Worm (Caenorhabditis elegans): Measurements from ENCODE around the gene nphp-2.

The nphp-2 gene

ce11 chrV:1928473-1928872 is 32.9 kb downstream of the nphp-2 start:
- TF ChIP-seq F57C9.4 (tag; optimal IDR thresholded peaks at IDR 0.05) (no peak), pha-4 (tag; optimal IDR thresholded peaks at IDR 0.05) (no peak), mel-28 (tag; optimal IDR thresholded peaks at IDR 0.05; ENCODE audit: borderline replicate concordance) (no peak), lag-1 (GFP tag; IDR thresholded peaks at IDR 0.05) (no peak), nfya-1 (tag; optimal IDR thresholded peaks at IDR 0.05; ENCODE audit: borderline replicate concordance, insufficient read depth) (no peak), dpff-1 (tag; optimal IDR thresholded peaks at IDR 0.05) (no peak), ceh-79 (tag; optimal IDR thresholded peaks at IDR 0.05) (no peak), hlh-12 (tag; optimal IDR thresholded peaks at IDR 0.05) (no peak), lsl-1 (GFP tag; optimal IDR thresholded peaks at IDR 0.05) (no peak), B0261.1 (tag; optimal IDR thresholded peaks at IDR 0.05) (no peak), lin-40 (tag; optimal IDR thresholded peaks at IDR 0.05) (no peak), sea-2 (GFP tag; IDR thresholded peaks at IDR 0.05) (no peak), let-526 (GFP tag; IDR thresholded peaks at IDR 0.05) (no peak)

- no peak for TF ChIP-seq ZK185.1 (tag; optimal IDR thresholded peaks at IDR 0.05; ENCODE audit: poor library complexity, severe bottlenecking)
- TF ChIP-seq ceh-58 (GFP tag; IDR thresholded peaks at IDR 0.05): no peak
- TF ChIP-seq F10E7.11 (tag; optimal IDR thresholded peaks at IDR 0.05): no peak
- no peak for TF ChIP-seq cebp-1 (GFP tag; IDR thresholded peaks at IDR 0.05)
- no peak for TF ChIP-seq cebp-1 (tag; optimal IDR thresholded peaks at IDR 0.05)
- TF ChIP-seq nfya-2 (GFP tag; IDR thresholded peaks at IDR 0.05): no peak
- no peak for TF ChIP-seq nfya-1 (tag; optimal IDR thresholded peaks at IDR 0.05; ENCODE audit: borderline replicate concordance, insufficient read depth)
- TF ChIP-seq cebp-2 (GFP tag; IDR thresholded peaks at IDR 0.05): no peak
- TF ChIP-seq let-607 (tag; optimal IDR thresholded peaks at IDR 0.05): no peak
- TF ChIP-seq Y79H2A.3 (GFP tag; conservative IDR thresholded peaks at IDR 0.05): no peak
- TF ChIP-seq Y56A3A.18 (GFP tag; IDR thresholded peaks at IDR 0.05): no peak
- no peak for TF ChIP-seq nhr-80 (tag; optimal IDR thresholded peaks at IDR 0.05)
- TF ChIP-seq ets-4 (GFP tag; optimal IDR thresholded peaks at IDR 0.05): no peak
- no peak for TF ChIP-seq F55B11.4 (tag; optimal IDR thresholded peaks at IDR 0.05; ENCODE audit: borderline replicate concordance, insufficient read depth)
- TF ChIP-seq aptf-2 (GFP tag; conservative IDR thresholded peaks at IDR 0.05): no peak
- no peak for TF ChIP-seq snpc-4 (GFP tag; optimal IDR thresholded peaks at IDR 0.05)
- no peak for TF ChIP-seq snpc-4 (tag; optimal IDR thresholded peaks at IDR 0.05)
- no peak for TF ChIP-seq attf-3 (GFP tag; conservative IDR thresholded peaks at IDR 0.05)
- TF ChIP-seq egrh-3 (GFP tag; IDR thresholded peaks at IDR 0.05): no peak
These were observed 39.9 kb downstream of the nphp-2 start for ce11 chrV:1935494-1935893.

ce11 chrV:1937963-1938362 is 42.4 kb downstream of the nphp-2 start, which contains the start of gene glb-25:
Gene glb-25 (plus strand): TSS chrV:1938263.
- TF ChIP-seq F49E8.2 (tag; optimal IDR thresholded peaks at IDR 0.05; ENCODE audit: insufficient read depth) (no peak), bed-2 (GFP tag; IDR thresholded peaks at IDR 0.05) (no peak), ama-1 (optimal IDR thresholded peaks at IDR 0.05) (no peak), ama-1 (GFP tag; optimal IDR thresholded peaks at IDR 0.05) (no peak), nhr-120 (GFP tag; IDR thresholded peaks at IDR 0.05) (no peak), ekl-4 (GFP tag; IDR thresholded peaks at IDR 0.05) (no peak), nhr-80 (tag; optimal IDR thresholded peaks at IDR 0.05) (no peak), lag-1 (GFP tag; IDR thresholded peaks at IDR 0.05) (no peak), hsf-1 (GFP tag; IDR thresholded peaks at IDR 0.05) (no peak), tlf-1 (GFP tag; optimal IDR thresholded peaks at IDR 0.05) (no peak), lsl-1 (GFP tag; optimal IDR thresholded peaks at IDR 0.05) (no peak), mxl-1 (tag; optimal IDR thresholded peaks at IDR 0.05) (no peak), rpc-1 (optimal IDR thresholded peaks at IDR 0.05) (no peak), rpc-1 (tag; optimal IDR thresholded peaks at IDR 0.05) (no peak), dpl-1 (GFP tag; optimal IDR thresholded peaks at IDR 0.05) (no peak), let-607 (tag; optimal IDR thresholded peaks at IDR 0.05) (no peak), F37B4.10 (GFP tag; IDR thresholded peaks at IDR 0.05) (no peak), nhr-27 (tag; optimal IDR thresholded peaks at IDR 0.05) (no peak), die-1 (tag; optimal IDR thresholded peaks at IDR 0.05) (no peak)

Data from whole organism, young adult.